Fruit fly (Drosophila melanogaster) whole organism, embryonic: ENCODE measurements around the gene CG43139.

Experiments used
- Antp ChIP-seq: fragments of 200-800 bp; sonication (Bioruptor generic); optimal IDR thresholded peaks from 3 replicates; lab custom pipeline; 2016; ENCODE audit warnings: missing biosample characterization, missing genetic modification characterization
- CG12104 ChIP-seq: fragments of 200-800 bp; sonication (Bioruptor generic); optimal IDR thresholded peaks from 3 replicates; lab custom pipeline; 2016; ENCODE audit warnings: missing biosample characterization, missing genetic modification characterization
- CG13123 ChIP-seq: fragments of 200-800 bp; sonication (Bioruptor generic); optimal IDR thresholded peaks from 2 replicates; lab custom pipeline; 2016; ENCODE audit warnings: missing biosample characterization, missing genetic modification characterization
- CG14014 ChIP-seq: fragments of 200-800 bp; sonication (Bioruptor generic); IDR thresholded peaks from 2 replicates; pipeline ENCODE4 v1.3.6; 2022; ENCODE audit warnings: missing biosample characterization, missing genetic modification characterization
- CG15073 ChIP-seq: fragments of 200-800 bp; sonication (Bioruptor generic); optimal IDR thresholded peaks from 2 replicates; lab custom pipeline; 2016; ENCODE audit warnings: missing biosample characterization, missing genetic modification characterization
- CG17829 ChIP-seq: fragments of 200-800 bp; optimal IDR thresholded peaks from 2 replicates; lab custom pipeline; 2019; ENCODE audit warnings: missing biosample characterization, mild to moderate bottlenecking, missing genetic modification characterization, moderate library complexity
- CG34422 ChIP-seq: fragments of 200-800 bp; sonication (Bioruptor generic); IDR thresholded peaks from 3 replicates; pipeline ENCODE4 v1.3.6; 2022; ENCODE audit warnings: missing biosample characterization, missing genetic modification characterization
- CG7271 ChIP-seq: fragments of 200-800 bp; sonication (Bioruptor generic); optimal IDR thresholded peaks from 2 replicates; lab custom pipeline; 2018; ENCODE audit warnings: missing biosample characterization, mild to moderate bottlenecking, missing genetic modification characterization, moderate library complexity
- CG7928 ChIP-seq: fragments of 200-800 bp; sonication (Bioruptor generic); optimal IDR thresholded peaks from 2 replicates; lab custom pipeline; 2017; ENCODE audit warnings: missing biosample characterization, mild to moderate bottlenecking, missing genetic modification characterization
- CG8281 ChIP-seq: fragments of 200-800 bp; sonication (Bioruptor generic); optimal IDR thresholded peaks from 2 replicates; lab custom pipeline; 2018; ENCODE audit warnings: missing biosample characterization, mild to moderate bottlenecking, missing genetic modification characterization, moderate library complexity
- CG8290 ChIP-seq, 3 experiments: fragments of 200-800 bp; sonication (Bioruptor generic); optimal IDR thresholded peaks; 2 replicates each; lab custom pipeline; 2016 to 2019; ENCODE audit warnings: missing biosample characterization in 3 of 3, missing genetic modification characterization in 3 of 3, mild to moderate bottlenecking in 2 of 3, moderate library complexity in 1 of 3
- CTCF ChIP-seq: fragments of 200-800 bp; sonication (Bioruptor generic); optimal IDR thresholded peaks from 2 replicates; lab custom pipeline; 2017; ENCODE audit warnings: missing biosample characterization, mild to moderate bottlenecking, missing genetic modification characterization, moderate library complexity
- CoRest ChIP-seq: fragments of 200-800 bp; sonication (Bioruptor generic); optimal IDR thresholded peaks from 3 replicates; lab custom pipeline; 2018; ENCODE audit warnings: missing biosample characterization, mild to moderate bottlenecking, missing genetic modification characterization, moderate library complexity
- Deaf1 ChIP-seq: fragments of 200-800 bp; optimal IDR thresholded peaks from 3 replicates; lab custom pipeline; 2019; ENCODE audit warnings: missing biosample characterization, mild to moderate bottlenecking, missing genetic modification characterization, moderate library complexity
- HmgD ChIP-seq: fragments of 200-800 bp; sonication (Bioruptor generic); optimal IDR thresholded peaks from 3 replicates; lab custom pipeline; 2016; ENCODE audit warnings: missing biosample characterization, missing genetic modification characterization
- Hr51 ChIP-seq, 2 experiments: fragments of 200-800 bp; sonication (Bioruptor generic); optimal IDR thresholded peaks; 2 replicates in 1 of 2; 3 replicates in 1 of 2; lab custom pipeline; 2016 to 2018; ENCODE audit warnings: missing biosample characterization in 2 of 2, missing genetic modification characterization in 2 of 2, mild to moderate bottlenecking in 1 of 2, moderate library complexity in 1 of 2
- Kr ChIP-seq: fragments of 200-800 bp; sonication (Bioruptor generic); optimal IDR thresholded peaks from 2 replicates; lab custom pipeline; 2017; ENCODE audit warnings: missing biosample characterization, mild to moderate bottlenecking, missing genetic modification characterization
- NC2β ChIP-seq: fragments of 200-800 bp; sonication (Bioruptor generic); optimal IDR thresholded peaks from 2 replicates; lab custom pipeline; 2016; ENCODE audit warnings: missing biosample characterization, missing genetic modification characterization
- PHDP ChIP-seq: fragments of 200-800 bp; sonication (Bioruptor generic); optimal IDR thresholded peaks from 3 replicates; lab custom pipeline; 2018; ENCODE audit warnings: missing biosample characterization, mild to moderate bottlenecking, missing genetic modification characterization, moderate library complexity
- Rfx ChIP-seq: fragments of 200-800 bp; sonication (Bioruptor generic); IDR thresholded peaks from 2 replicates; pipeline ENCODE4 v1.3.6; 2022; ENCODE audit warnings: missing biosample characterization, missing genetic modification characterization
- Side ChIP-seq: fragments of 200-800 bp; sonication (Bioruptor generic); optimal IDR thresholded peaks from 2 replicates; lab custom pipeline; 2016; ENCODE audit warnings: missing biosample characterization, missing genetic modification characterization
- Sin3A ChIP-seq: fragments of >200 bp; optimal IDR thresholded peaks from 2 replicates; lab custom pipeline; 2018
- Spps ChIP-seq: fragments of 200-800 bp; sonication (Bioruptor generic); optimal IDR thresholded peaks from 2 replicates; lab custom pipeline; 2018; ENCODE audit warnings: missing biosample characterization, mild to moderate bottlenecking, missing genetic modification characterization
- Tbp ChIP-seq: fragments of >200 bp; optimal IDR thresholded peaks from 2 replicates; lab custom pipeline; 2018; ENCODE audit warnings: missing biosample characterization, missing genetic modification characterization
- Trl ChIP-seq, 3 experiments: fragments of >200 bp in 2 of 3; fragments of 200-800 bp in 1 of 3; sonication (Bioruptor generic) in 1 of 3; optimal IDR thresholded peaks; 2 replicates in 1 of 3; 3 replicates in 2 of 3; lab custom pipeline; 2016 to 2017; ENCODE audit warnings: missing biosample characterization in 1 of 3, missing genetic modification characterization in 1 of 3
- abd-A ChIP-seq: fragments of 200-800 bp; sonication (Bioruptor generic); optimal IDR thresholded peaks from 3 replicates; lab custom pipeline; 2019; ENCODE audit warnings: missing biosample characterization, mild to moderate bottlenecking, missing genetic modification characterization, moderate library complexity
- amos ChIP-seq: fragments of 200-800 bp; sonication (Bioruptor generic); IDR thresholded peaks from 2 replicates; pipeline ENCODE4 v1.3.6; 2022; ENCODE audit warnings: missing biosample characterization, missing genetic modification characterization; ENCODE audit not compliant: partially characterized antibody
- bsh ChIP-seq, 2 experiments: fragments of 200-800 bp; sonication (Bioruptor generic); optimal IDR thresholded peaks; 2 replicates each; lab custom pipeline; 2017 to 2018; ENCODE audit warnings: mild to moderate bottlenecking in 2 of 2, missing biosample characterization in 2 of 2, missing genetic modification characterization in 2 of 2, moderate library complexity in 1 of 2
- dati ChIP-seq: fragments of 200-800 bp; sonication (Bioruptor generic); IDR thresholded peaks from 2 replicates; pipeline ENCODE4 v1.3.6; 2022; ENCODE audit warnings: missing biosample characterization, missing genetic modification characterization
- emc ChIP-seq: fragments of 200-800 bp; sonication (Bioruptor generic); optimal IDR thresholded peaks from 2 replicates; lab custom pipeline; 2016; ENCODE audit warnings: missing biosample characterization, missing genetic modification characterization
- ewg ChIP-seq: fragments of 200-800 bp; sonication (Bioruptor generic); optimal IDR thresholded peaks from 3 replicates; lab custom pipeline; 2017; ENCODE audit warnings: mild to moderate bottlenecking, missing biosample characterization, missing genetic modification reagents, missing genetic modification characterization
- fd3F ChIP-seq: fragments of 200-800 bp; sonication (Bioruptor generic); optimal IDR thresholded peaks from 2 replicates; lab custom pipeline; 2018; ENCODE audit warnings: missing biosample characterization, mild to moderate bottlenecking, missing genetic modification characterization, moderate library complexity
- fru ChIP-seq: fragments of >200 bp; optimal IDR thresholded peaks from 2 replicates; lab custom pipeline; 2017
- ftz-f1 ChIP-seq: fragments of 200-800 bp; sonication (Bioruptor generic); optimal IDR thresholded peaks from 2 replicates; lab custom pipeline; 2016; ENCODE audit warnings: missing biosample characterization, missing genetic modification characterization
- gce ChIP-seq: fragments of 200-800 bp; sonication (Bioruptor generic); IDR thresholded peaks from 3 replicates; pipeline ENCODE4 v1.3.6; 2022; ENCODE audit warnings: missing biosample characterization, missing genetic modification characterization
- gcm2 ChIP-seq: fragments of 200-800 bp; sonication (Bioruptor generic); optimal IDR thresholded peaks from 2 replicates; lab custom pipeline; 2016; ENCODE audit warnings: missing biosample characterization, missing genetic modification characterization
- hb ChIP-seq: fragments of 200-800 bp; sonication (Bioruptor generic); IDR thresholded peaks from 3 replicates; pipeline ENCODE4 v1.3.6; 2022; ENCODE audit warnings: missing biosample characterization, missing genetic modification characterization; ENCODE audit not compliant: partially characterized antibody
- kah ChIP-seq: fragments of 200-800 bp; sonication (Bioruptor generic); optimal IDR thresholded peaks from 2 replicates; lab custom pipeline; 2018; ENCODE audit warnings: missing biosample characterization, mild to moderate bottlenecking, missing genetic modification characterization
- klu ChIP-seq: fragments of 200-800 bp; sonication (Bioruptor generic); IDR thresholded peaks from 2 replicates; pipeline ENCODE4 v1.3.6; 2022; ENCODE audit warnings: missing biosample characterization, missing genetic modification characterization
- lola ChIP-seq, 3 experiments: fragments of >200 bp in 2 of 3; fragments of 200-800 bp in 1 of 3; sonication (Bioruptor generic) in 1 of 3; optimal IDR thresholded peaks; 2 replicates each; lab custom pipeline; 2017 to 2019; ENCODE audit warnings: missing biosample characterization in 3 of 3, missing genetic modification characterization in 3 of 3, mild to moderate bottlenecking in 1 of 3, moderate library complexity in 1 of 3
- luna ChIP-seq: fragments of 200-800 bp; sonication (Bioruptor generic); optimal IDR thresholded peaks from 2 replicates; lab custom pipeline; 2016; ENCODE audit warnings: missing biosample characterization, missing genetic modification characterization
- maf-S ChIP-seq: fragments of 200-800 bp; sonication (Bioruptor generic); optimal IDR thresholded peaks from 2 replicates; lab custom pipeline; 2016; ENCODE audit warnings: missing biosample characterization, missing genetic modification characterization
- onecut ChIP-seq: fragments of 200-800 bp; sonication (Bioruptor generic); IDR thresholded peaks from 2 replicates; pipeline ENCODE4 v1.3.6; 2022; ENCODE audit warnings: missing biosample characterization, missing genetic modification characterization
- otp ChIP-seq: fragments of 200-800 bp; sonication (Bioruptor generic); IDR thresholded peaks from 3 replicates; pipeline ENCODE4, ENCODE4 v1.3.6; 2022; ENCODE audit warnings: missing biosample characterization, missing genetic modification characterization
- pb ChIP-seq: fragments of 200-800 bp; sonication (Bioruptor generic); optimal IDR thresholded peaks from 3 replicates; lab custom pipeline; 2016; ENCODE audit warnings: missing biosample characterization, missing genetic modification characterization
- sim ChIP-seq: fragments of 200-800 bp; sonication (Bioruptor generic); IDR thresholded peaks from 2 replicates; pipeline ENCODE4 v1.3.6; 2022; ENCODE audit warnings: missing biosample characterization, missing genetic modification characterization
- sob ChIP-seq: fragments of 200-800 bp; sonication (Bioruptor generic); IDR thresholded peaks from 2 replicates; pipeline ENCODE4 v1.3.6; 2022; ENCODE audit warnings: missing biosample characterization, missing genetic modification characterization
- tgo ChIP-seq: fragments of 200-800 bp; sonication (Bioruptor generic); IDR thresholded peaks from 3 replicates; pipeline ENCODE4 v1.3.6; 2022; ENCODE audit warnings: missing biosample characterization, missing genetic modification characterization
- usp ChIP-seq: fragments of >200 bp; optimal IDR thresholded peaks from 2 replicates; lab custom pipeline; 2017; ENCODE audit warnings: missing biosample characterization, missing genetic modification characterization

Gene CG43139

DNA sequence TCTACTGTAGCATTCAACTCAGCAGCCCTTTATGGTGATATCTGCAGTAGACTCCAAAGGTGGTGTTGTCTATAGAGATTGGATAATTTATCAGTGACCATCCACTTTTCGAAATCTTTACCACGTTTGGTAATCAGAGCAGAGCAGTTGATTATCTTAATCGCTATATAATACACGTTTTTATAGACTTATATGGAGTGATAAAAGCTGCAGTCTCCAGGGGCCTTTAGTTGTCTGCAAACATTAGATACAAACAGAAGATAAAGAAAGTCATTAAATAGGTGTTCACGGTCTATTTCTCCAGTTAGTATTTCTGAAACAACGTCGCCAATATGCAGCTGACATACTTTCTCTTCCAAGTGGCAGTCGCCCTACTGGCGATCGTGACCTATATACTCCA, 23.4 kb downstream of the CG43139 start, which contains the start of gene Cyp6a18:
Cyp6a18 (plus strand) TSS at position 301 of the 400 bp plus-strand sequence.
- TF ChIP-seq Tbp (GFP tag; lab: Kevin White, UChicago) (no peak), CG17829 (tag; lab: Kevin White, UChicago) (no peak), onecut (GFP tag; lab: Robert Waterston, UW) (no peak), fru (lab: Kevin White, UChicago) (no peak), HmgD (GFP tag; lab: Kevin White, UChicago) (no peak), lola (GFP tag; optimal IDR thresholded peaks at IDR 0.05; lab: Kevin White, UChicago) (no peak), Sin3A (lab: Kevin White, UChicago) (no peak), tgo (no peak), CG34422 (GFP tag; lab: Robert Waterston, UW) (no peak), pb (GFP tag; lab: Kevin White, UChicago) (no peak), CG8281 (tag; lab: Kevin White, UChicago) (no peak), emc (GFP tag; lab: Kevin White, UChicago) (no peak), Hr51 (GFP tag; optimal IDR thresholded peaks at IDR 0.05; lab: Kevin White, UChicago) (no peak), Antp (GFP tag; lab: Kevin White, UChicago) (no peak), CG13123 (GFP tag; lab: Kevin White, UChicago) (no peak), CG8290 (GFP tag; optimal IDR thresholded peaks at IDR 0.05; lab: Kevin White, UChicago) (no peak), CG8290 (tag; optimal IDR thresholded peaks at IDR 0.05; lab: Kevin White, UChicago) (no peak), kah (no peak), gcm2 (GFP tag; lab: Kevin White, UChicago) (no peak), klu (GFP tag; lab: Robert Waterston, UW) (no peak), CG12104 (GFP tag; lab: Kevin White, UChicago) (no peak)

DNA sequence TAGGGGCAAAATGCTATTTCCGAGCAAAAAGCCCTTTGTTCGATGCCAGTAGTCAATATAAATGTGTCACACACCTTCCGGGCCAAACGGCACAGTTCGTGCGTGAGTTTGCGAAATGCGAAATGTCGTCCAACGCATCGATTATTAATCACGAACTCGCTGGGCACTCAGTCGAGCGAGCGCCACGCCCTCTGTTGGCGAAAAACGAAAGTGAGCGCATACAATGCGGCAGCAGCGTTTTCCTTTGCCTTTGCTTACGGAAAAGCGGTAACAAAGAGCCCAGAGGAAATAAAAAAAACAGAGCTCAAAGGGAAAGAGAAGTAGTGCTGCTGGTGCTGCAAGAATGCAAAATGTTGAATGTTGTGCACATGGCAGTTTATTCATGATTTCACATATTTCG, 24.3 kb downstream of the CG43139 start:
- no peak for TF ChIP-seq fd3F (GFP tag; lab: Kevin White, UChicago)
- TF ChIP-seq CTCF (GFP tag; lab: Kevin White, UChicago): peak; percentile 77
- no peak for TF ChIP-seq CG7928 (GFP tag; lab: Kevin White, UChicago)

DNA sequence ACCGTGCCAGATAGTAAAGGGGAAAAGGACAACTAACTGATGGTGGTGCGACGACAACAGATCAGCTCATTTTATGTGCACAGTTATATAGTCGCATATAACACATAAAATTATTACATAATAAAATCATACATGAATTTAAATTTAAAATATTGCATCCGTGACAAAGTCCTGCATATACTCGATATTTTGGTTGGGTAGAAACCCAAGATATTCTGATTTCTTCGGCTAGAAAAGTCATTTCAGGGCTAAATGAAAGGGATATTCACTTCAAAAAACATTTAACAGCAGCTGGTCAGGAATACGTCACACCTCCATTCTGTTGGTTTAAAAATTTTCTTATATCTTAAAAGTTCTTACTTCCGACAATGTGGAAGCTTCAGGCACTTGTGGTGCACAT, 37.9 kb downstream of the CG43139 start, which contains the start of gene CG13978:
CG13978 (plus strand) TSS at position 301 of the 400 bp plus-strand sequence.
- TF ChIP-seq ftz-f1 (GFP tag; lab: Kevin White, UChicago) (no peak), Rfx (GFP tag; lab: Robert Waterston, UW) (no peak), gce (GFP tag; lab: Robert Waterston, UW) (no peak), usp (GFP tag; lab: Kevin White, UChicago) (no peak), ewg (GFP tag; lab: Kevin White, UChicago) (no peak), Kr (no peak), hb (GFP tag; lab: Robert Waterston, UW) (no peak), NC2β (GFP tag; lab: Kevin White, UChicago) (no peak), Side (GFP tag; lab: Kevin White, UChicago) (no peak), CG15073 (GFP tag; lab: Kevin White, UChicago) (no peak), PHDP (tag; lab: Kevin White, UChicago) (no peak), bsh (GFP tag; optimal IDR thresholded peaks at IDR 0.05; lab: Kevin White, UChicago) (no peak), maf-S (GFP tag; lab: Kevin White, UChicago) (no peak)
- TF ChIP-seq, all 482 proteins: peak for 0

DNA sequence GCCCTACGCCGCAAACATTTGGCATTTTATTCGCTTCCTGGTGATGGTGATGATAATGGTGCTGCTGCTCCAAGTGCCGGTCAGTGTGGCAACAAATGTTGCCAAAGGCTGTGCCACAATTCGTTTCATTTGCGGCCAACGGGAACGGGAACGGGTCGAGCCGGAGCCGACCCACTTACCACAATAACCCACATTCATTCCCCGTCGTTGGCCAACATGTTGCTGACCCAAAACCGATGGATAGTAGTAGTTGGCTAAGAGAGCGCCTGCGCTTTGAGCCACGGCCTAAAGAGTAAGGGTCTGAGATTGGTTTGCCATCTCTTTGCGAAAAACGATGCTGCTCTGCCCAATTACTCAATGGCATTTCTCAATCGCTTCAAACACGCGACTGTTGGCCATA, 38.9 kb downstream of the CG43139 start:
- no peak for TF ChIP-seq CG14014
- no peak for TF ChIP-seq amos (GFP tag; lab: Robert Waterston, UW)
- no peak for TF ChIP-seq sim
- no peak for TF ChIP-seq dati (GFP tag; lab: Robert Waterston, UW)
- TF ChIP-seq abd-A (tag; lab: Kevin White, UChicago): peak; percentile 17
- no peak for TF ChIP-seq CG7271 (tag; lab: Kevin White, UChicago)
- peak; percentile 59 for TF ChIP-seq Deaf1 (tag; lab: Kevin White, UChicago)
- no peak for TF ChIP-seq CoRest
- no peak for TF ChIP-seq luna (GFP tag; lab: Kevin White, UChicago)
- TF ChIP-seq sob: no peak
- peak in 1 of 2 experiments; percentile 19 for TF ChIP-seq Trl (optimal IDR thresholded peaks at IDR 0.05; lab: Kevin White, UChicago)
- TF ChIP-seq Trl (GFP tag; optimal IDR thresholded peaks at IDR 0.05; lab: Kevin White, UChicago): no peak
- TF ChIP-seq Spps (tag; lab: Kevin White, UChicago): no peak
- TF ChIP-seq otp (GFP tag; lab: Robert Waterston, UW): no peak
